Fruit fly (Drosophila melanogaster): ENCODE data around the gene spi.

Gene spi

dm6 chr2L:19575626-19576298, 1.4 kb downstream of the spi start (continued):
- peak; percentile 97 for TF ChIP-seq CG18476 (GFP tag; optimal IDR thresholded peaks at IDR 0.05)
- TF ChIP-seq fu2 (GFP tag; optimal IDR thresholded peaks at IDR 0.05) = peak; percentile 96
- TF ChIP-seq CG7745 (tag; optimal IDR thresholded peaks at IDR 0.05) = no peak
- peak; percentile 100 for TF ChIP-seq Ets65A (GFP tag)
- peak; percentile 96 for TF ChIP-seq bab2 (GFP tag; optimal IDR thresholded peaks at IDR 0.05)
- TF ChIP-seq nom (GFP tag; optimal IDR thresholded peaks at IDR 0.05) = peak; percentile 74
- peak; percentile 96 for TF ChIP-seq Ets97D (GFP tag; optimal IDR thresholded peaks at IDR 0.05)
- TF ChIP-seq bcd (GFP tag; optimal IDR thresholded peaks at IDR 0.05) = peak; percentile 98
- TF ChIP-seq CG11560 (tag; IDR thresholded peaks at IDR 0.05) = peak; percentile 90
- TF ChIP-seq CG8359 (GFP tag; optimal IDR thresholded peaks at IDR 0.05; ENCODE audit: borderline replicate concordance) = peak; percentile 89
- peak; percentile 67 for TF ChIP-seq Dip2 (GFP tag; IDR thresholded peaks at IDR 0.05)
- peak; percentile 97 for TF ChIP-seq Atf-2 (GFP tag; optimal IDR thresholded peaks at IDR 0.05)
- TF ChIP-seq CG7271 (tag; optimal IDR thresholded peaks at IDR 0.05) = no peak
- peak; percentile 17 for TF ChIP-seq pzg (GFP tag; optimal IDR thresholded peaks at IDR 0.05)
- peak; percentile 89 for TF ChIP-seq her (GFP tag; optimal IDR thresholded peaks at IDR 0.05)
- TF ChIP-seq Oaz (GFP tag; IDR thresholded peaks at IDR 0.05) = peak; percentile 86
- TF ChIP-seq Ada2b (GFP tag; IDR thresholded peaks at IDR 0.05) = peak; percentile 92
- TF ChIP-seq crol (GFP tag; IDR thresholded peaks at IDR 0.05) = peak; percentile 67
- TF ChIP-seq CG31441 (GFP tag; IDR thresholded peaks at IDR 0.05) = peak; percentile 97
- peak; percentile 95 for TF ChIP-seq CG9215 (GFP tag; IDR thresholded peaks at IDR 0.05)
- peak; percentile 98 for TF ChIP-seq chn (GFP tag; optimal IDR thresholded peaks at IDR 0.05)
- peak; percentile 88 for TF ChIP-seq CG4328 (GFP tag; optimal IDR thresholded peaks at IDR 0.05)
- no peak for TF ChIP-seq Dll (GFP tag; IDR thresholded peaks at IDR 0.05; ENCODE audit: partially characterized antibody)
- peak; percentile 97 for TF ChIP-seq fd96Cb (tag; optimal IDR thresholded peaks at IDR 0.05)
- TF ChIP-seq CoRest (tag; optimal IDR thresholded peaks at IDR 0.05) = peak; percentile 98
- peak; percentile 84 for TF ChIP-seq CG17186 (GFP tag; optimal IDR thresholded peaks at IDR 0.05)
- TF ChIP-seq CG3995 (GFP tag; optimal IDR thresholded peaks at IDR 0.05) = peak; percentile 67
- peak; percentile 81; the same call in 1 of the 2 replicates for TF ChIP-seq Awh (GFP tag; IDR thresholded peaks at IDR 0.05)
- TF ChIP-seq Mrtf (GFP tag; IDR thresholded peaks at IDR 0.05) = peak; percentile 92
- peak; percentile 90 for TF ChIP-seq odd (GFP tag; optimal IDR thresholded peaks at IDR 0.05)
- no peak for TF ChIP-seq CG14860 (GFP tag; IDR thresholded peaks at IDR 0.05; ENCODE audit: partially characterized antibody)
- peak; percentile 86 for TF ChIP-seq CG17385 (GFP tag; optimal IDR thresholded peaks at IDR 0.05)
- peak; percentile 99 for TF ChIP-seq CG10209 (GFP tag; optimal IDR thresholded peaks at IDR 0.05)
- peak; percentile 96 for TF ChIP-seq pum (GFP tag; optimal IDR thresholded peaks at IDR 0.05)
- peak; percentile 90 for TF ChIP-seq H15 (GFP tag; IDR thresholded peaks at IDR 0.05)
- TF ChIP-seq kni (GFP tag; optimal IDR thresholded peaks at IDR 0.05) = peak; percentile 95
- peak; percentile 94 for TF ChIP-seq CG13296 (GFP tag; optimal IDR thresholded peaks at IDR 0.05)
- peak; percentile 81 for TF ChIP-seq CG6254 (GFP tag; optimal IDR thresholded peaks at IDR 0.05)
- no peak for TF ChIP-seq ash1 (GFP tag; optimal IDR thresholded peaks at IDR 0.05)
- peak; percentile 69 for TF ChIP-seq Sry-δ (GFP tag; optimal IDR thresholded peaks at IDR 0.05)
- peak; percentile 97 for TF ChIP-seq CG12769 (tag; optimal IDR thresholded peaks at IDR 0.05)
- TF ChIP-seq Lim3 (GFP tag; IDR thresholded peaks at IDR 0.05) = peak; percentile 74; the same call in 1 of the 2 replicates
- peak; percentile 94 for TF ChIP-seq NC2α (GFP tag; optimal IDR thresholded peaks at IDR 0.05)
- no peak; the same call in 1 of the 2 replicates for TF ChIP-seq dan (GFP tag; IDR thresholded peaks at IDR 0.05)
- TF ChIP-seq C15 (GFP tag; IDR thresholded peaks at IDR 0.05) = peak; percentile 90
- no peak; the same call in 1 of the 2 replicates for TF ChIP-seq Bgb (GFP tag; IDR thresholded peaks at IDR 0.05; ENCODE audit: partially characterized antibody)
- peak; percentile 84 to 89 for TF ChIP-seq Trl (optimal IDR thresholded peaks at IDR 0.05)
- TF ChIP-seq Trl (GFP tag; optimal IDR thresholded peaks at IDR 0.05) = peak; percentile 92
- peak; percentile 94 for TF ChIP-seq CG1603 (tag; optimal IDR thresholded peaks at IDR 0.05)
- no peak for TF ChIP-seq CG7963 (GFP tag; IDR thresholded peaks at IDR 0.05; ENCODE audit: partially characterized antibody)
